Worm (Caenorhabditis elegans) whole organism, L3 larva: ENCODE results near the gene Y54G2A.77.

ENCODE experiments used
- R02D3.7 ChIP-seq: fragments of 150-350 bp; optimal IDR thresholded peaks from 2 replicates; lab custom pipeline; 2014; ENCODE audit warnings: missing biosample characterization, missing genetic modification characterization
- ZK546.5 ChIP-seq: sonication (generic microtip); optimal IDR thresholded peaks from 2 replicates; lab custom pipeline; 2017; ENCODE audit warnings: missing biosample characterization, missing genetic modification characterization
- aly-2 ChIP-seq: fragments of 150-350 bp; optimal IDR thresholded peaks from 2 replicates; lab custom pipeline; 2014; ENCODE audit warnings: missing biosample characterization, missing genetic modification characterization
- ama-1 ChIP-seq: fragments of 150-350 bp; optimal IDR thresholded peaks from 2 replicates; lab custom pipeline; 2018
- ceh-16 ChIP-seq: sonication (generic microtip); optimal IDR thresholded peaks from 2 replicates; lab custom pipeline; 2017; ENCODE audit warnings: missing biosample characterization, missing genetic modification characterization
- ceh-28 ChIP-seq: fragments of 150-350 bp; optimal IDR thresholded peaks from 2 replicates; lab custom pipeline; 2014; ENCODE audit warnings: missing biosample characterization, missing genetic modification reagents, missing genetic modification characterization
- ceh-82 ChIP-seq: fragments of 150-350 bp; optimal IDR thresholded peaks from 2 replicates; lab custom pipeline; 2014; ENCODE audit warnings: missing biosample characterization, missing genetic modification characterization
- ceh-9 ChIP-seq: sonication (generic microtip); optimal IDR thresholded peaks from 2 replicates; lab custom pipeline; 2018; ENCODE audit warnings: missing biosample characterization, missing genetic modification characterization
- daf-12 ChIP-seq: fragments of 150-350 bp; optimal IDR thresholded peaks from 2 replicates; lab custom pipeline; 2014; ENCODE audit warnings: missing biosample characterization, missing genetic modification reagents, missing genetic modification characterization
- egl-27 ChIP-seq: sonication (generic microtip); optimal IDR thresholded peaks from 4 replicates; lab custom pipeline; 2017; ENCODE audit warnings: missing biosample characterization, missing genetic modification reagents, missing genetic modification characterization
- elt-1 ChIP-seq: fragments of 150-350 bp; optimal IDR thresholded peaks from 2 replicates; lab custom pipeline; 2014; ENCODE audit warnings: missing biosample characterization, missing genetic modification characterization
- elt-2 ChIP-seq: sonication (generic microtip); optimal IDR thresholded peaks from 2 replicates; lab custom pipeline; 2016; ENCODE audit warnings: missing genetic modification reagents, mild to moderate bottlenecking, missing genetic modification characterization, missing compliant biosample characterization
- elt-3 ChIP-seq, 3 experiments: fragments of 150-350 bp in 1 of 3; sonication (generic microtip) in 2 of 3; optimal IDR thresholded peaks; 2 replicates in 2 of 3; 4 replicates in 1 of 3; lab custom pipeline; 2014 to 2017; ENCODE audit warnings: missing biosample characterization in 3 of 3, missing genetic modification characterization in 3 of 3
- fkh-10 ChIP-seq: sonication (generic microtip); optimal IDR thresholded peaks from 2 replicates; lab custom pipeline; 2017; ENCODE audit warnings: missing biosample characterization, missing genetic modification reagents, missing genetic modification characterization
- jun-1 ChIP-seq: fragments of 150-350 bp; optimal IDR thresholded peaks from 2 replicates; lab custom pipeline; 2014; ENCODE audit warnings: missing biosample characterization, missing genetic modification reagents, missing genetic modification characterization
- lsy-12 ChIP-seq: sonication (generic microtip); optimal IDR thresholded peaks from 2 replicates; lab custom pipeline; 2016; ENCODE audit warnings: mild to moderate bottlenecking, missing genetic modification characterization, missing compliant biosample characterization
- mdl-1 ChIP-seq: fragments of 150-350 bp; optimal IDR thresholded peaks from 2 replicates; lab custom pipeline; 2014; ENCODE audit warnings: missing biosample characterization, missing genetic modification characterization
- nfya-1 ChIP-seq: sonication (generic microtip); optimal IDR thresholded peaks from 2 replicates; lab custom pipeline; 2017; ENCODE audit warnings: missing genetic modification characterization, mild to moderate bottlenecking, missing compliant biosample characterization, antibody characterized with exemption, moderate library complexity; ENCODE audit not compliant: insufficient read depth
- nhr-12 ChIP-seq: fragments of 150-350 bp; optimal IDR thresholded peaks from 2 replicates; lab custom pipeline; 2014; ENCODE audit warnings: missing biosample characterization, missing genetic modification characterization
- nhr-23 ChIP-seq: fragments of 150-350 bp; optimal IDR thresholded peaks from 2 replicates; lab custom pipeline; 2014; ENCODE audit warnings: missing biosample characterization, missing genetic modification reagents, missing genetic modification characterization
- nhr-237 ChIP-seq: fragments of 150-350 bp; optimal IDR thresholded peaks from 2 replicates; lab custom pipeline; 2014; ENCODE audit warnings: missing biosample characterization, missing genetic modification characterization
- nhr-25 ChIP-seq: sonication (generic microtip); optimal IDR thresholded peaks from 2 replicates; lab custom pipeline; 2017; ENCODE audit warnings: missing biosample characterization, missing genetic modification characterization
- nhr-28 ChIP-seq: fragments of 150-350 bp; optimal IDR thresholded peaks from 2 replicates; lab custom pipeline; 2014; ENCODE audit warnings: missing biosample characterization, missing genetic modification characterization
- nhr-43 ChIP-seq: sonication (generic microtip); optimal IDR thresholded peaks from 2 replicates; lab custom pipeline; 2016; ENCODE audit warnings: mild to moderate bottlenecking, missing genetic modification characterization, missing compliant biosample characterization; ENCODE audit not compliant: poor library complexity, severe bottlenecking
- nhr-67 ChIP-seq: fragments of 150-350 bp; optimal IDR thresholded peaks from 2 replicates; lab custom pipeline; 2014; ENCODE audit warnings: missing biosample characterization, missing genetic modification characterization
- nhr-76 ChIP-seq: fragments of 150-350 bp; sonication (generic microtip); optimal IDR thresholded peaks from 5 replicates; lab custom pipeline; 2014; ENCODE audit warnings: missing biosample characterization, missing genetic modification characterization
- nhr-77 ChIP-seq: fragments of 150-350 bp; optimal IDR thresholded peaks from 2 replicates; lab custom pipeline; 2014; ENCODE audit warnings: missing biosample characterization, missing genetic modification characterization
- pha-4 ChIP-seq: fragments of 150-350 bp; optimal IDR thresholded peaks from 2 replicates; lab custom pipeline; 2014; ENCODE audit warnings: missing biosample characterization, missing genetic modification reagents, missing genetic modification characterization
- pqm-1 ChIP-seq: fragments of 150-350 bp; optimal IDR thresholded peaks from 2 replicates; lab custom pipeline; 2017; ENCODE audit warnings: missing biosample characterization, missing genetic modification characterization, inconsistent platforms
- sea-2 ChIP-seq: fragments of 150-350 bp; sonication (generic microtip); optimal IDR thresholded peaks from 4 replicates; lab custom pipeline; 2014; ENCODE audit warnings: missing biosample characterization, missing genetic modification reagents, missing genetic modification characterization
- skn-1 ChIP-seq: fragments of 150-350 bp; optimal IDR thresholded peaks from 2 replicates; lab custom pipeline; 2014; ENCODE audit warnings: missing biosample characterization, missing genetic modification characterization
- snpc-4 ChIP-seq: fragments of 150-350 bp; optimal IDR thresholded peaks from 2 replicates; lab custom pipeline; 2014; ENCODE audit warnings: missing biosample characterization, missing genetic modification characterization
- unc-39 ChIP-seq: sonication (generic microtip); optimal IDR thresholded peaks from 4 replicates; lab custom pipeline; 2017; ENCODE audit warnings: missing biosample characterization, missing genetic modification characterization
- ztf-11 ChIP-seq: fragments of 150-350 bp; optimal IDR thresholded peaks from 2 replicates; lab custom pipeline; 2014; ENCODE audit warnings: missing biosample characterization, missing genetic modification characterization
- ztf-4 ChIP-seq: fragments of 150-350 bp; optimal IDR thresholded peaks from 2 replicates; lab custom pipeline; 2014; ENCODE audit warnings: missing biosample characterization, missing genetic modification characterization

Gene Y54G2A.77

ce11 chrIV:2765048-2765708, 2.7 kb downstream of the Y54G2A.77 start:
- TF ChIP-seq nhr-67 (tag; lab: Kevin White, UChicago) (no peak), mdl-1 (tag; lab: Kevin White, UChicago) (no peak), nfya-1 (tag; lab: Kevin White, UChicago) (no peak), nhr-237 (tag; lab: Kevin White, UChicago) (no peak), unc-39 (tag; lab: Kevin White, UChicago) (no peak), ceh-16 (tag; lab: Kevin White, UChicago) (no peak), elt-1 (no peak), ceh-9 (tag; lab: Kevin White, UChicago) (no peak), daf-12 (tag; lab: Kevin White, UChicago) (no peak), sea-2 (GFP tag; lab: Kevin White, UChicago) (no peak), ztf-4 (tag; lab: Kevin White, UChicago) (no peak), ZK546.5 (tag; lab: Kevin White, UChicago) (no peak), fkh-10 (GFP tag; lab: Kevin White, UChicago) (no peak), nhr-12 (tag; lab: Kevin White, UChicago) (no peak)
- TF ChIP-seq, all 47 proteins: peak for 0

ce11 chrIV:2770067-2770466, 7.6 kb downstream of the Y54G2A.77 start:
- TF ChIP-seq daf-12 (tag; lab: Kevin White, UChicago): no peak
- no peak for TF ChIP-seq nhr-76 (tag; lab: Kevin White, UChicago)
- no peak for TF ChIP-seq nhr-43 (tag; lab: Kevin White, UChicago)
- TF ChIP-seq nhr-23 (tag; lab: Kevin White, UChicago): no peak
- no peak for TF ChIP-seq skn-1 (tag; lab: Kevin White, UChicago)
- TF ChIP-seq nhr-25 (tag; lab: Kevin White, UChicago): no peak
- no peak for TF ChIP-seq egl-27 (tag; lab: Kevin White, UChicago)
- TF ChIP-seq nfya-1 (tag; lab: Kevin White, UChicago): no peak
- no peak for TF ChIP-seq aly-2 (tag; lab: Kevin White, UChicago)
- no peak for TF ChIP-seq ztf-11 (tag; lab: Kevin White, UChicago)
- TF ChIP-seq elt-3 (tag; optimal IDR thresholded peaks at IDR 0.05; lab: Kevin White, UChicago): no peak
- TF ChIP-seq ama-1 (lab: Kevin White, UChicago): no peak
- no peak for TF ChIP-seq pqm-1
- no peak for TF ChIP-seq nhr-28 (tag; lab: Kevin White, UChicago)
- TF ChIP-seq nhr-77 (tag; lab: Kevin White, UChicago): no peak
- TF ChIP-seq snpc-4 (tag; lab: Kevin White, UChicago): no peak
- no peak for TF ChIP-seq elt-2 (tag; lab: Kevin White, UChicago)
- no peak for TF ChIP-seq ZK546.5 (tag; lab: Kevin White, UChicago)
- TF ChIP-seq R02D3.7 (tag; lab: Kevin White, UChicago): no peak
- TF ChIP-seq pha-4 (tag; lab: Kevin White, UChicago): no peak

- TF ChIP-seq ama-1 (lab: Kevin White, UChicago) (peak; percentile 2), mdl-1 (tag; lab: Kevin White, UChicago) (no peak), nhr-23 (tag; lab: Kevin White, UChicago) (no peak), elt-2 (tag; lab: Kevin White, UChicago) (no peak), snpc-4 (tag; lab: Kevin White, UChicago) (no peak), nhr-25 (tag; lab: Kevin White, UChicago) (no peak), nhr-43 (tag; lab: Kevin White, UChicago) (no peak), ceh-28 (no peak), ZK546.5 (tag; lab: Kevin White, UChicago) (no peak), egl-27 (tag; lab: Kevin White, UChicago) (no peak), lsy-12 (tag; lab: Kevin White, UChicago) (peak; percentile 32), nhr-28 (tag; lab: Kevin White, UChicago) (no peak), R02D3.7 (tag; lab: Kevin White, UChicago) (no peak), jun-1 (tag; lab: Kevin White, UChicago) (no peak), fkh-10 (GFP tag; lab: Kevin White, UChicago) (no peak), ceh-82 (tag; lab: Kevin White, UChicago) (no peak)
Observed at ce11 chrIV:2770835-2771234, 8.4 kb downstream of the Y54G2A.77 start.
